1 worm cellular context compared by ENCODE assay signal in genomic region chrII:5057315-5057714, ce11.
TF ChIP-seq lines count a peak whose summit lies in the region.

No protein-coding gene starts in this region.

TF ChIP-seq in whole organism, L4 larva, 104 proteins besides CTCF, POLR2A, EP300 and RAD21 (continued from another document):
- no peak for TF ChIP-seq lir-3 (tag; optimal IDR thresholded peaks at IDR 0.05; lab: Kevin White, UChicago)
- no peak for TF ChIP-seq tag-97 (GFP tag; IDR thresholded peaks at IDR 0.05; lab: Robert Waterston, UW)
- peak; percentile 27 for TF ChIP-seq aha-1 (tag; lab: Kevin White, UChicago)
- peak; percentile 56; the same call in 1 of the 2 replicates for TF ChIP-seq lin-1 (GFP tag; IDR thresholded peaks at IDR 0.05; lab: Robert Waterston, UW)
- no peak for TF ChIP-seq ZK546.5 (tag; optimal IDR thresholded peaks at IDR 0.05; lab: Kevin White, UChicago)
- no peak for TF ChIP-seq nhr-41 (GFP tag; IDR thresholded peaks at IDR 0.05; lab: Robert Waterston, UW)
- no peak for TF ChIP-seq zfp-2 (tag; optimal IDR thresholded peaks at IDR 0.05; lab: Kevin White, UChicago)
- TF ChIP-seq nhr-28 (tag; optimal IDR thresholded peaks at IDR 0.05; lab: Kevin White, UChicago) = peak; percentile 38
- peak; percentile 43 for TF ChIP-seq mxl-3 (GFP tag; optimal IDR thresholded peaks at IDR 0.05; lab: Kevin White, UChicago)
- TF ChIP-seq cey-2 (tag; optimal IDR thresholded peaks at IDR 0.05; lab: Kevin White, UChicago; ENCODE audit: borderline replicate concordance, insufficient read depth) = no peak
- TF ChIP-seq pha-4 (GFP tag; IDR thresholded peaks at IDR 0.05; lab: Robert Waterston, UW) = peak; percentile 74; the same call in 1 of the 2 replicates
- TF ChIP-seq pha-4 (tag; optimal IDR thresholded peaks at IDR 0.05; lab: Kevin White, UChicago) = no peak
- TF ChIP-seq egl-27 (tag; optimal IDR thresholded peaks at IDR 0.05; lab: Kevin White, UChicago) = no peak
- TF ChIP-seq saeg-2 (GFP tag; IDR thresholded peaks at IDR 0.05; lab: Robert Waterston, UW) = 0 out of 2 replicates have a peak, but pooled peaks have one; percentile 66
- TF ChIP-seq ama-1 (optimal IDR thresholded peaks at IDR 0.05; lab: Kevin White, UChicago) = no peak
- TF ChIP-seq aly-2 (tag; optimal IDR thresholded peaks at IDR 0.05; lab: Kevin White, UChicago) = no peak
- TF ChIP-seq nhr-111 (GFP tag; optimal IDR thresholded peaks at IDR 0.05; lab: Kevin White, UChicago) = peak; percentile 52
- TF ChIP-seq snpc-1.2 (GFP tag; IDR thresholded peaks at IDR 0.05; lab: Robert Waterston, UW) = peak; percentile 77
- peak; percentile 54 for TF ChIP-seq dpl-1 (GFP tag; optimal IDR thresholded peaks at IDR 0.05; lab: Kevin White, UChicago)
- peak; percentile 73 for TF ChIP-seq dmd-6 (GFP tag; IDR thresholded peaks at IDR 0.05; lab: Robert Waterston, UW)
- TF ChIP-seq nhr-25 (tag; optimal IDR thresholded peaks at IDR 0.05; lab: Kevin White, UChicago; ENCODE audit: borderline replicate concordance, insufficient read depth) = peak; percentile 67
- TF ChIP-seq unc-39 (tag; optimal IDR thresholded peaks at IDR 0.05; lab: Kevin White, UChicago) = no peak
- peak; percentile 50 for TF ChIP-seq spr-1 (tag; optimal IDR thresholded peaks at IDR 0.05; lab: Kevin White, UChicago)
- no peak for TF ChIP-seq zip-2 (tag; optimal IDR thresholded peaks at IDR 0.05; lab: Kevin White, UChicago)
- peak; percentile 55 for TF ChIP-seq sdz-12 (GFP tag; optimal IDR thresholded peaks at IDR 0.05; lab: Kevin White, UChicago)
- TF ChIP-seq Y105C5A.15 (GFP tag; IDR thresholded peaks at IDR 0.05; lab: Robert Waterston, UW) = peak; percentile 86; the same call in 1 of the 2 replicates
- peak; percentile 65 for TF ChIP-seq dve-1 (tag; optimal IDR thresholded peaks at IDR 0.05; lab: Kevin White, UChicago; ENCODE audit: insufficient read depth)
- TF ChIP-seq fkh-10 (GFP tag; optimal IDR thresholded peaks at IDR 0.05; lab: Kevin White, UChicago) = no peak
- TF ChIP-seq D1046.2 (GFP tag; IDR thresholded peaks at IDR 0.05; lab: Robert Waterston, UW) = peak; percentile 91
- TF ChIP-seq attf-4 (tag; optimal IDR thresholded peaks at IDR 0.05; lab: Kevin White, UChicago) = no peak
- peak; percentile 61 for TF ChIP-seq vab-7 (GFP tag; IDR thresholded peaks at IDR 0.05; lab: Robert Waterston, UW)
- peak; percentile 63 for TF ChIP-seq Y48G9A.11 (GFP tag; IDR thresholded peaks at IDR 0.05; lab: Robert Waterston, UW)
- peak; percentile 51; the same call in 1 of the 2 replicates for TF ChIP-seq mdt-29 (GFP tag; IDR thresholded peaks at IDR 0.05; lab: Robert Waterston, UW)
- peak; percentile 54; the same call in 1 of the 2 replicates for TF ChIP-seq ceh-44 (GFP tag; IDR thresholded peaks at IDR 0.05; lab: Robert Waterston, UW)
- peak; percentile 93 for TF ChIP-seq snpc-4 (tag; optimal IDR thresholded peaks at IDR 0.05; lab: Kevin White, UChicago)
- TF ChIP-seq unc-62 (GFP tag; optimal IDR thresholded peaks at IDR 0.05 in 1 of 2; lab: Kevin White, UChicago) = no peak
- TF ChIP-seq unc-62 (tag; optimal IDR thresholded peaks at IDR 0.05; lab: Kevin White, UChicago) = no peak
- TF ChIP-seq dmd-9 (GFP tag; IDR thresholded peaks at IDR 0.05; lab: Robert Waterston, UW) = peak; percentile 83
- TF ChIP-seq lin-38 (GFP tag; IDR thresholded peaks at IDR 0.05; lab: Robert Waterston, UW) = peak; percentile 89
- 0 out of 2 replicates have a peak, but pooled peaks have one; percentile 21 for TF ChIP-seq zip-11 (GFP tag; IDR thresholded peaks at IDR 0.05; lab: Robert Waterston, UW)
- TF ChIP-seq hlh-11 (tag; optimal IDR thresholded peaks at IDR 0.05; lab: Kevin White, UChicago) = peak; percentile 75
- TF ChIP-seq hmg-1.1 (GFP tag; IDR thresholded peaks at IDR 0.05; lab: Robert Waterston, UW) = peak; percentile 75
- TF ChIP-seq Y75B8A.6 (GFP tag; IDR thresholded peaks at IDR 0.05; lab: Robert Waterston, UW) = 0 out of 2 replicates have a peak, but pooled peaks have one; percentile 11
- no peak for TF ChIP-seq ceh-28 (tag; optimal IDR thresholded peaks at IDR 0.05; lab: Kevin White, UChicago)
- TF ChIP-seq nhr-6 (tag; optimal IDR thresholded peaks at IDR 0.05; lab: Kevin White, UChicago) = no peak
- TF ChIP-seq daf-19 (GFP tag; conservative IDR thresholded peaks at IDR 0.05; lab: Robert Waterston, UW) = peak; percentile 83
- peak; percentile 63 for TF ChIP-seq lin-29 (GFP tag; IDR thresholded peaks at IDR 0.05; lab: Robert Waterston, UW)
- no peak; the same call in none of the 2 replicates for TF ChIP-seq T26A8.4 (GFP tag; IDR thresholded peaks at IDR 0.05; lab: Robert Waterston, UW)
- no peak for TF ChIP-seq fos-1 (tag; optimal IDR thresholded peaks at IDR 0.05; lab: Kevin White, UChicago)
- no peak for TF ChIP-seq daf-8 (GFP tag; IDR thresholded peaks at IDR 0.05; lab: Robert Waterston, UW)
